Worm (Caenorhabditis elegans): ENCODE measurements around the gene F11C7.7.

DNA sequence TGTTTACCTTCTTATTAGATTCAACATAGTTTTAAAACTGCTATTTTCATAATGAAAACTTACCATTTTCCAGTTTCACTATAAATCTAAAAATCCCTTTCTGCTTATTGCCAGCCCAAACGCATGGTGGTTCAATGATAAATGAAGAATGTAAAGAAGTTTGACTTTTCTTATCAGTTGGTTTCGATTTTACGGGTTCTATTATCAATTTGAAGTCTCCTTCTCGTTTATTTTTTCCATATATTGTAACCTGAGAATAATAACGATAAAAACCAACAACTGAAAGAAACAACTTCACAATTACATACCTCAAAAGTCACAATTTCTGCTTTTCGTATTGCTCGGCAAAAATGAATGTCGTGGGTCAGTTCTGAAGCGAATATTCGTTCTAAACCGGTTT lies 19.4 kb upstream of the F11C7.7 start:
- TF ChIP-seq snpc-4 (tag; optimal IDR thresholded peaks at IDR 0.05) (no peak), ceh-43 (GFP tag; optimal IDR thresholded peaks at IDR 0.05) (no peak), ces-1 (GFP tag; optimal IDR thresholded peaks at IDR 0.05) (no peak), lin-13 (tag; optimal IDR thresholded peaks at IDR 0.05) (no peak), unc-62 (GFP tag; optimal IDR thresholded peaks at IDR 0.05) (no peak), nhr-28 (tag; optimal IDR thresholded peaks at IDR 0.05) (no peak), ceh-83 (GFP tag; optimal IDR thresholded peaks at IDR 0.05) (no peak)

All from whole organism, mixed stage, embryonic.